Worm (Caenorhabditis elegans): ENCODE data around the gene bus-8A.

DNA sequence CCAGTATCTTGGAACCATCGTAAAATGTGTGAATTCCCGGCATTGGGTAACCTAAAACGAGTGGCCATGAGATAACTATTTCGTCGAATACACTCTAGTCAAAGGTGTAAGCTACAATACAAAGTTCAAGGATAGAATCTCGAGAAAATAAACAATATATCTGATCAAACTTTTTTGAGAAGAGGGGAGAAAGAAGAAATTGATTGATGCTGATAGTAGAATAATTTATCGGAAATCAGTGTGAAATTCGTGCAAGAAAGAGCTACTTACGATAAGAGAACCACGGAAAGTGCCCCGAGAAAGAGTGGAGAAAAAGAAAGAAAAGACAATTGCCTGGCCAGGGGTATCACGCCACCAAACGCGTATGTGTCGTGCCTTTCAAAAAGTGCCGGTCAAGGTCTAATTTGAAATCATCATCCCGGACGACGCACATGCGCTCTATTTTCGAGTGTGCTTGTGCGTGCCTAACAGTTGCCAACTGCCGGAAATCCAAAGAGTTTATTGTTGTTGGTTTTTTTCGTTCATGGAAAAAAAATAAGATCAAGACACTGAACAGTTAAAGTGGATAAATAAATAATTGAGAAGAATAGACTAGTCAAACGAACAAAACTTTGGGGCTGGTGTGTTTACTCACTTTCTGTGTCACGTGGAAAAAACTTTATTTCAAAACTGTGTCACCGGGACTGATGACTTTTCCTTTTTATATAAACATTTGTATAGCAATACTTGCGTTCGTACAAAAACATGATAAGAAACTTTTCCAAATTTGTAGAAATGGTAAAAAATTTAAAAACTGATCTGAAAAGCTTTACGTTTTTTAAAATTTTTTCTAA lies 30.3 kb downstream of the bus-8A start, which contains the start of gene mboa-3:
- TF ChIP-seq lsy-2 (tag; optimal IDR thresholded peaks at IDR 0.05) (no peak), ceh-88 (GFP tag; IDR thresholded peaks at IDR 0.05) (no peak), sptf-1 (tag; optimal IDR thresholded peaks at IDR 0.05) (no peak)

Measured in whole organism, L1 larva.